Fruit fly (Drosophila melanogaster): ENCODE measurements around the gene CG17159.

- no peak for TF ChIP-seq Myc (optimal IDR thresholded peaks at IDR 0.05)
- TF ChIP-seq ttk (optimal IDR thresholded peaks at IDR 0.05) = no peak
- no peak for TF ChIP-seq h (optimal IDR thresholded peaks at IDR 0.05)
- no peak for TF ChIP-seq Sin3A (optimal IDR thresholded peaks at IDR 0.05)
- TF ChIP-seq psq (optimal IDR thresholded peaks at IDR 0.05) = no peak
- TF ChIP-seq insv (optimal IDR thresholded peaks at IDR 0.05) = no peak
Observed at dm6 chrX:23091289-23091688, 1.1 kb downstream of the CG17159 start.

Measured in Kc167 (cell line).